Fruit fly (Drosophila melanogaster) whole organism, embryonic: ENCODE measurements around the gene LysRS.

Source experiments
- ATbp ChIP-seq: fragments of 200-800 bp; sonication (Bioruptor generic); optimal IDR thresholded peaks from 2 replicates; lab custom pipeline; 2017; ENCODE audit warnings: missing biosample characterization, mild to moderate bottlenecking, missing genetic modification characterization, missing genetic modification reagents
- CG11560 ChIP-seq: fragments of 200-800 bp; sonication (Bioruptor generic); IDR thresholded peaks from 3 replicates; pipeline ENCODE4 v1.3.6; 2022; ENCODE audit warnings: missing biosample characterization, missing genetic modification characterization
- CG11723 ChIP-seq: fragments of 200-800 bp; sonication (Bioruptor generic); optimal IDR thresholded peaks from 2 replicates; lab custom pipeline; 2017; ENCODE audit warnings: missing biosample characterization, mild to moderate bottlenecking, missing genetic modification characterization
- CG1529 ChIP-seq: fragments of 200-800 bp; sonication (Bioruptor generic); optimal IDR thresholded peaks from 3 replicates; lab custom pipeline; 2018; ENCODE audit warnings: missing biosample characterization, missing genetic modification characterization
- CG18619 ChIP-seq: fragments of 200-800 bp; sonication (Bioruptor generic); optimal IDR thresholded peaks from 3 replicates; lab custom pipeline; 2017; ENCODE audit warnings: missing biosample characterization, mild to moderate bottlenecking, missing genetic modification characterization
- CG3065 ChIP-seq: fragments of 200-800 bp; sonication (Bioruptor generic); optimal IDR thresholded peaks from 2 replicates; lab custom pipeline; 2016; ENCODE audit warnings: missing biosample characterization, missing genetic modification characterization
- CG4328 ChIP-seq: fragments of 200-800 bp; sonication (Bioruptor generic); optimal IDR thresholded peaks from 3 replicates; lab custom pipeline; 2017; ENCODE audit warnings: missing biosample characterization, missing genetic modification reagents, missing genetic modification characterization
- CG6689 ChIP-seq: fragments of 200-800 bp; sonication (Bioruptor generic); IDR thresholded peaks from 2 replicates; pipeline ENCODE4 v1.3.6; 2022; ENCODE audit warnings: missing biosample characterization, missing genetic modification characterization
- CG8388 ChIP-seq: fragments of 200-800 bp; sonication (Bioruptor generic); optimal IDR thresholded peaks from 2 replicates; lab custom pipeline; 2019; ENCODE audit warnings: missing biosample characterization, mild to moderate bottlenecking, missing genetic modification characterization, moderate library complexity
- CG9797 ChIP-seq: fragments of 200-800 bp; sonication (Bioruptor generic); optimal IDR thresholded peaks from 3 replicates; lab custom pipeline; 2018; ENCODE audit warnings: missing biosample characterization, mild to moderate bottlenecking, missing genetic modification characterization
- Spps ChIP-seq: fragments of 200-800 bp; sonication (Bioruptor generic); optimal IDR thresholded peaks from 2 replicates; lab custom pipeline; 2018; ENCODE audit warnings: missing biosample characterization, mild to moderate bottlenecking, missing genetic modification characterization
- corto ChIP-seq: fragments of 200-800 bp; sonication (Bioruptor generic); optimal IDR thresholded peaks from 2 replicates; lab custom pipeline; 2016; ENCODE audit warnings: missing biosample characterization, mild to moderate bottlenecking, missing genetic modification characterization, moderate library complexity
- pho ChIP-seq: fragments of 200-800 bp; sonication (Bioruptor generic); optimal IDR thresholded peaks from 2 replicates; lab custom pipeline; 2016; ENCODE audit warnings: missing biosample characterization, missing genetic modification characterization
- schlank ChIP-seq: fragments of 200-800 bp; sonication (Bioruptor generic); optimal IDR thresholded peaks from 2 replicates; lab custom pipeline; 2018; ENCODE audit warnings: missing biosample characterization, mild to moderate bottlenecking, missing genetic modification characterization

DNA sequence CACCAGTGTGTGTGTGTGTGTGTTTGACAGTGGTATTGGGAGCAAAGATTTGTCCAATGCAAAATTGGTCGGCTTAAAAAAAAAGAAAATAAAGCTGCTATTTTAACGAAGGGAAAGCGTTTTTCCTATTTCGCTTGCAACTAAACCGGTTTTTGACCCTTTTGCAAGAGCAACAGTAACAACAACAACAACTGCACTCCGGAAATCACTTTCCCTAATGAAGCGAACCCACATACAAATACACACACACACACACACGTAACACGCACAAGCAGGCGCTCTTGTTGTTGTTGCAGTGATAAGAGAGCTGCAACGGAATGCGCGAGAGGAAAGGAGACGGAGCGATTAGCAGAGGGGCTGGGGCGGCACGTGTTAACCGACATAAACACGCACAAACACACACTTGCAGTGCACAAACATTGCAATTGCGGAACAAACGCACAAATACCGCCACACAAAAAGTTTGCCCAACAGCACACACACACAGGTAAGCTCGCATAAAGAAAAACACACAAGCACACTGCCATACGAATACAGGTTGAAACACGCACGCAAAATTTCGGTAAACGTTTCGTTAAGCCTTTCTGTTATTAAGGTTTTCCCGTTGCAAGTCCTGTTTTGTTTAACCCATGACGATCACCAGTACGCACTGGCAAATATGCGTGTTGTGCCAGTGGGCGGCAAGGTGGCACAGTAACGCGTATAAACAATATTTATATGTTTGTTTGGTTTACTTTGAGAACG lies 49.6 kb upstream of the LysRS start:
- TF ChIP-seq pho (GFP tag; lab: Kevin White, UChicago) (no peak), Spps (tag; lab: Kevin White, UChicago) (no peak), ATbp (GFP tag; lab: Kevin White, UChicago) (no peak), corto (GFP tag; lab: Kevin White, UChicago) (no peak), CG4328 (GFP tag; lab: Kevin White, UChicago) (no peak), CG1529 (GFP tag; lab: Kevin White, UChicago) (peak; percentile 5), CG11560 (no peak), schlank (tag; lab: Kevin White, UChicago) (no peak), CG18619 (no peak), CG8388 (no peak), CG11723 (GFP tag; lab: Kevin White, UChicago) (no peak), CG3065 (no peak), CG9797 (GFP tag; lab: Kevin White, UChicago) (no peak), CG6689 (GFP tag; lab: Robert Waterston, UW) (no peak)
